Fruit fly (Drosophila melanogaster) whole organism, wandering third instar larva: ENCODE results near the gene CG9777.

Experiments used
- Dfd ChIP-seq: fragments of >200 bp; optimal IDR thresholded peaks from 2 replicates; lab custom pipeline; 2017; ENCODE audit warnings: missing biosample characterization, missing genetic modification characterization
- dsf ChIP-seq: sonication (Bioruptor generic); optimal IDR thresholded peaks from 2 replicates; lab custom pipeline; 2016; ENCODE audit warnings: missing biosample characterization, missing genetic modification characterization, borderline replicate concordance
- fru ChIP-seq: fragments of 200-800 bp; sonication (Bioruptor generic); optimal IDR thresholded peaks from 3 replicates; lab custom pipeline; 2016; ENCODE audit warnings: missing biosample characterization, mild to moderate bottlenecking, missing genetic modification characterization
- sv ChIP-seq: fragments of 200-800 bp; sonication (Bioruptor generic); optimal IDR thresholded peaks from 3 replicates; lab custom pipeline; 2016; ENCODE audit warnings: missing biosample characterization, missing genetic modification characterization

DNA sequence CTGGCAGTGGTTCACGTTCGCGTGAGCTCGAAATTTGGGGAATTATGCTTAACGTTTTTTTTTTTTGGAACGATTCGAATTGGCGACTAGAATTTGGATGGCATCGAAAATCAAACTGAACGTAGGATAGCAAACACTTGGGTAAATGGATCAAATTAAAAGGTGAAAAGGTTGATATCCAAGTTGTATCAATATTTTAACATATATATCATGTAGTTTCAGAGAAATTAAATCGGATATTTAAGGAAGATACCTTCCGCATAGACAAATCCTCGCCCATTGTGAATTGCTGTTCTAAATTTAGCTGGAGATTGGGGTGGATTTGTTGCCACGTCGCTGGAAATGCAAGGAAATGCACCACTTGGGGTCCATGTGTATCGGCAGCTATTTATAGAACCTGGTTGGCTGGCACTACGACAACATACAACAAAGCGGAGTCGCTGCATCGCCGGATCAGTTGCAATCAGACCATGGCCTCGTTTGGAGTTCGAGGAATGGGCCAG is 46.9 kb upstream of the CG9777 start, which contains the start of the genes CG13010 and sing:
- TF ChIP-seq fru (GFP tag; lab: Kevin White, UChicago), result no peak
- no peak for TF ChIP-seq dsf
- TF ChIP-seq sv, result no peak
- TF ChIP-seq Dfd (GFP tag; lab: Kevin White, UChicago), result no peak
